Fruit fly (Drosophila melanogaster): Measurements from ENCODE around the gene CG7914.

DNA sequence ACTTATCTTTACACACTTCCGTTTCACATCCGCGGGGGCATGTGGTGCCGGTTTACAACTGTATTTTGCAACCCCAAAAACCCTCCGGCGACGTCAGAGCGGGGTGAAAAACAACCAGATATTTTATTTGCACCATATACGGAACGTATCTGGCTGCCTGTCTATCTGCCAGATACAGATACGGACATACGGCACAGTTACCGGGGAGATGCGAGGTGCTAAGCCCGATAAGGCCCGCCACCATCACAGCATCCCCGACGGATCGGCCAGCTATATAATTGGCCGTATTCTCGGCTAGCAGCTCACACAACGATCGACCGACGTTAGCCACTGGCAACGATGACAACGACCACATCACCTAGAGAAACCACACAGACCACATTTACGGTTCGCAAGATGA is 19.7 kb upstream of the CG7914 start, which contains the start of gene Mur18B:
- TF ChIP-seq CTCF (optimal IDR thresholded peaks at IDR 0.05) = no peak
- TF ChIP-seq CG8478 (optimal IDR thresholded peaks at IDR 0.05) = no peak
